Worm (Caenorhabditis elegans) whole organism, L4 larva: ENCODE data around the gene K07E3.2.

ENCODE experiments used
- D1046.2 ChIP-seq: fragments of 200-800 bp; sonication (Bioruptor generic); IDR thresholded peaks from 2 replicates; pipeline ENCODE4 v1.3.6; 2022; ENCODE audit warnings: missing genetic modification characterization, missing compliant biosample characterization
- F10B5.3 ChIP-seq: sonication (generic microtip); optimal IDR thresholded peaks from 2 replicates; lab custom pipeline; 2016; ENCODE audit warnings: mild to moderate bottlenecking, missing genetic modification characterization, missing compliant biosample characterization
- F26F4.8 ChIP-seq: fragments of 200-800 bp; sonication (Bioruptor generic); conservative IDR thresholded peaks from 2 replicates; pipeline ENCODE4 v1.3.6; 2022; ENCODE audit warnings: missing genetic modification characterization, missing compliant biosample characterization
- F49E8.2 ChIP-seq: sonication (generic microtip); optimal IDR thresholded peaks from 2 replicates; lab custom pipeline; 2016; ENCODE audit warnings: missing compliant biosample characterization, mild to moderate bottlenecking, missing genetic modification characterization, borderline replicate concordance
- T26A8.4 ChIP-seq: fragments of 200-800 bp; sonication (Bioruptor generic); IDR thresholded peaks from 2 replicates; pipeline ENCODE4 v1.3.6; 2022; ENCODE audit warnings: missing genetic modification characterization, missing compliant biosample characterization
- Y48G9A.11 ChIP-seq: fragments of 200-800 bp; sonication (Bioruptor generic); IDR thresholded peaks from 2 replicates; pipeline ENCODE4 v1.3.6; 2022; ENCODE audit warnings: missing genetic modification reagents, missing genetic modification characterization, missing compliant biosample characterization
- Y75B8A.6 ChIP-seq: fragments of 200-800 bp; sonication (Bioruptor generic); IDR thresholded peaks from 2 replicates; pipeline ENCODE4 v1.3.6; 2022; ENCODE audit warnings: missing genetic modification reagents, missing genetic modification characterization, missing compliant biosample characterization
- ZK337.2 ChIP-seq: fragments of 200-800 bp; sonication (Bioruptor generic); IDR thresholded peaks from 2 replicates; pipeline ENCODE4 v1.3.6; 2022; ENCODE audit warnings: missing genetic modification reagents, missing genetic modification characterization, missing compliant biosample characterization
- ceh-28 ChIP-seq: fragments of 150-350 bp; optimal IDR thresholded peaks from 2 replicates; lab custom pipeline; 2014; ENCODE audit warnings: missing biosample characterization, missing genetic modification reagents, missing genetic modification characterization
- ceh-44 ChIP-seq: fragments of 200-800 bp; sonication (Bioruptor generic); IDR thresholded peaks from 2 replicates; pipeline ENCODE4 v1.3.6; 2022; ENCODE audit warnings: missing genetic modification reagents, missing genetic modification characterization, missing compliant biosample characterization
- ceh-62 ChIP-seq: sonication (generic microtip); optimal IDR thresholded peaks from 2 replicates; lab custom pipeline; 2017; ENCODE audit warnings: missing biosample characterization, missing genetic modification characterization
- ces-1 ChIP-seq: fragments of 150-350 bp; sonication (generic microtip); optimal IDR thresholded peaks from 4 replicates; lab custom pipeline; 2014; ENCODE audit warnings: missing biosample characterization, missing genetic modification reagents, missing genetic modification characterization
- daf-12 ChIP-seq: fragments of 150-350 bp; optimal IDR thresholded peaks from 2 replicates; lab custom pipeline; 2014; ENCODE audit warnings: missing biosample characterization, missing genetic modification reagents, missing genetic modification characterization
- dmd-8 ChIP-seq: fragments of 200-800 bp; sonication (Bioruptor generic); IDR thresholded peaks from 2 replicates; pipeline ENCODE4 v1.3.6; 2022; ENCODE audit warnings: missing genetic modification characterization, missing compliant biosample characterization
- duxl-1 ChIP-seq: sonication (generic microtip); optimal IDR thresholded peaks from 2 replicates; lab custom pipeline; 2016; ENCODE audit warnings: mild to moderate bottlenecking, missing genetic modification characterization, moderate library complexity, missing compliant biosample characterization; ENCODE audit not compliant: poor library complexity
- dve-1 ChIP-seq: sonication (generic microtip); optimal IDR thresholded peaks from 2 replicates; lab custom pipeline; 2017; ENCODE audit warnings: antibody characterized with exemption, mild to moderate bottlenecking, missing genetic modification characterization, missing compliant biosample characterization; ENCODE audit not compliant: insufficient read depth
- egl-27 ChIP-seq: sonication (generic microtip); optimal IDR thresholded peaks from 3 replicates; lab custom pipeline; 2017; ENCODE audit warnings: missing biosample characterization, missing genetic modification reagents, missing genetic modification characterization
- egl-43 ChIP-seq: fragments of 200-800 bp; sonication (Bioruptor generic); IDR thresholded peaks from 2 replicates; pipeline ENCODE4 v1.3.6; 2022; ENCODE audit warnings: missing genetic modification reagents, missing genetic modification characterization, missing compliant biosample characterization
- fkh-10 ChIP-seq: fragments of 150-350 bp; optimal IDR thresholded peaks from 2 replicates; lab custom pipeline; 2014; ENCODE audit warnings: missing biosample characterization, missing genetic modification reagents, missing genetic modification characterization
- hif-1 ChIP-seq, 2 experiments: sonication (generic microtip); optimal IDR thresholded peaks; 2 replicates each; lab custom pipeline; 2016 to 2017; ENCODE audit warnings: missing compliant biosample characterization in 2 of 2, missing genetic modification characterization in 2 of 2, missing genetic modification reagents in 2 of 2, missing genotype in 2 of 2, mild to moderate bottlenecking in 1 of 2
- hlh-11 ChIP-seq: fragments of 200-800 bp; sonication (Bioruptor generic); optimal IDR thresholded peaks from 2 replicates; lab custom pipeline; 2018; ENCODE audit warnings: mild to moderate bottlenecking, missing genetic modification characterization, missing compliant biosample characterization
- lin-13 ChIP-seq: fragments of 150-350 bp; optimal IDR thresholded peaks from 2 replicates; lab custom pipeline; 2014; ENCODE audit warnings: missing biosample characterization, missing genetic modification reagents, missing genetic modification characterization
- lin-38 ChIP-seq: fragments of 200-800 bp; sonication (Bioruptor generic); IDR thresholded peaks from 2 replicates; pipeline ENCODE4 v1.3.6; 2022; ENCODE audit warnings: missing genetic modification reagents, missing genetic modification characterization, missing compliant biosample characterization
- lin-39 ChIP-seq: fragments of 150-350 bp; optimal IDR thresholded peaks from 2 replicates; lab custom pipeline; 2014; ENCODE audit warnings: missing biosample characterization, missing genetic modification reagents, missing genetic modification characterization
- lir-3 ChIP-seq: sonication (generic microtip); optimal IDR thresholded peaks from 2 replicates; lab custom pipeline; 2016; ENCODE audit warnings: mild to moderate bottlenecking, missing genetic modification characterization, missing compliant biosample characterization
- madf-5 ChIP-seq, 2 experiments: fragments of 200-800 bp; sonication (Bioruptor generic); IDR thresholded peaks; 2 replicates each; pipeline ENCODE4 v1.3.6; 2022; ENCODE audit warnings: missing compliant biosample characterization in 2 of 2, missing genetic modification characterization in 2 of 2
- madf-9 ChIP-seq: fragments of 200-800 bp; sonication (Bioruptor generic); conservative IDR thresholded peaks from 2 replicates; pipeline ENCODE4 v1.3.6; 2022; ENCODE audit warnings: missing genetic modification reagents, missing genetic modification characterization, missing compliant biosample characterization
- mdl-1 ChIP-seq, 2 experiments: fragments of 150-350 bp in 1 of 2; sonication (generic microtip) in 1 of 2; optimal IDR thresholded peaks; 2 replicates each; lab custom pipeline; 2014 to 2017; ENCODE audit warnings: missing biosample characterization in 2 of 2, missing genetic modification characterization in 2 of 2
- mdt-29 ChIP-seq: fragments of 200-800 bp; sonication (Bioruptor generic); IDR thresholded peaks from 2 replicates; pipeline ENCODE4 v1.3.6; 2022; ENCODE audit warnings: missing genetic modification reagents, missing genetic modification characterization, missing compliant biosample characterization
- mep-1 ChIP-seq: fragments of 150-350 bp; sonication (generic microtip); optimal IDR thresholded peaks from 3 replicates; lab custom pipeline; 2014; ENCODE audit warnings: missing biosample characterization, missing genetic modification characterization
- mes-2 ChIP-seq: sonication (generic microtip); optimal IDR thresholded peaks from 2 replicates; lab custom pipeline; 2016; ENCODE audit warnings: missing genotype, mild to moderate bottlenecking, missing genetic modification characterization, missing compliant biosample characterization; ENCODE audit not compliant: poor library complexity, severe bottlenecking
- mxl-2 ChIP-seq: fragments of 200-800 bp; sonication (Bioruptor generic); conservative IDR thresholded peaks from 2 replicates; pipeline ENCODE4 v1.3.6; 2022; ENCODE audit warnings: missing genetic modification reagents, missing genetic modification characterization, missing compliant biosample characterization
- nhr-102 ChIP-seq: sonication (generic microtip); optimal IDR thresholded peaks from 2 replicates; lab custom pipeline; 2016; ENCODE audit warnings: mild to moderate bottlenecking, missing genetic modification characterization, moderate library complexity, missing compliant biosample characterization
- nhr-111 ChIP-seq: fragments of 200-800 bp; sonication (Bioruptor generic); optimal IDR thresholded peaks from 2 replicates; lab custom pipeline; 2018; ENCODE audit warnings: mild to moderate bottlenecking, missing genetic modification characterization, missing compliant biosample characterization
- nhr-237 ChIP-seq: sonication (generic microtip); optimal IDR thresholded peaks from 2 replicates; lab custom pipeline; 2017; ENCODE audit warnings: missing biosample characterization, missing genetic modification characterization
- nhr-25 ChIP-seq: sonication (generic microtip); optimal IDR thresholded peaks from 2 replicates; lab custom pipeline; 2017; ENCODE audit warnings: missing genetic modification characterization, mild to moderate bottlenecking, missing compliant biosample characterization, antibody characterized with exemption, moderate library complexity, borderline replicate concordance; ENCODE audit not compliant: insufficient read depth
- nhr-42 ChIP-seq: fragments of 200-800 bp; sonication (Bioruptor generic); IDR thresholded peaks from 2 replicates; pipeline ENCODE4 v1.3.6; 2022; ENCODE audit warnings: missing genetic modification characterization, missing compliant biosample characterization
- nhr-76 ChIP-seq: fragments of 150-350 bp; optimal IDR thresholded peaks from 2 replicates; lab custom pipeline; 2014; ENCODE audit warnings: missing biosample characterization, missing genetic modification characterization
- pha-4 ChIP-seq, 2 experiments: fragments of 150-350 bp in 1 of 2; fragments of 200-800 bp in 1 of 2; sonication (Bioruptor generic) in 1 of 2; IDR thresholded peaks in 1 of 2; optimal IDR thresholded peaks in 1 of 2; 2 replicates each; pipeline versions ENCODE4 v1.3.6 to Lab custom; 2014 to 2022; ENCODE audit warnings: missing genetic modification characterization in 2 of 2, missing genetic modification reagents in 2 of 2, missing biosample characterization in 1 of 2, missing compliant biosample characterization in 1 of 2
- pqm-1 ChIP-seq: sonication (generic microtip); optimal IDR thresholded peaks from 2 replicates; lab custom pipeline; 2017; ENCODE audit warnings: missing biosample characterization, missing genetic modification characterization
- rbr-2 ChIP-seq: sonication (generic microtip); optimal IDR thresholded peaks from 2 replicates; lab custom pipeline; 2016; ENCODE audit warnings: missing genotype, missing genetic modification characterization, missing compliant biosample characterization
- skn-1 ChIP-seq: fragments of 150-350 bp; optimal IDR thresholded peaks from 2 replicates; lab custom pipeline; 2014; ENCODE audit warnings: missing biosample characterization, missing genetic modification characterization
- snpc-1.2 ChIP-seq: fragments of 200-800 bp; sonication (Bioruptor generic); IDR thresholded peaks from 2 replicates; pipeline ENCODE4 v1.3.6; 2022; ENCODE audit warnings: missing genetic modification reagents, missing genetic modification characterization, missing compliant biosample characterization
- tra-1 ChIP-seq: fragments of 200-800 bp; sonication (Bioruptor generic); IDR thresholded peaks from 2 replicates; pipeline ENCODE4 v1.3.6; 2022; ENCODE audit warnings: missing genetic modification reagents, missing genetic modification characterization, missing compliant biosample characterization
- vab-7 ChIP-seq: fragments of 200-800 bp; sonication (Bioruptor generic); IDR thresholded peaks from 2 replicates; pipeline ENCODE4 v1.3.6; 2022; ENCODE audit warnings: missing genetic modification reagents, missing genetic modification characterization, missing compliant biosample characterization
- zfp-3 ChIP-seq: fragments of 200-800 bp; sonication (Bioruptor generic); conservative IDR thresholded peaks from 2 replicates; pipeline ENCODE4 v1.3.6; 2022; ENCODE audit warnings: missing genetic modification reagents, missing genetic modification characterization, missing compliant biosample characterization
- zip-2 ChIP-seq: fragments of 150-350 bp; optimal IDR thresholded peaks from 2 replicates; lab custom pipeline; 2014; ENCODE audit warnings: missing biosample characterization, missing genetic modification characterization
- ztf-11 ChIP-seq: fragments of 150-350 bp; optimal IDR thresholded peaks from 2 replicates; lab custom pipeline; 2014; ENCODE audit warnings: missing biosample characterization, missing genetic modification characterization

Gene K07E3.2

DNA sequence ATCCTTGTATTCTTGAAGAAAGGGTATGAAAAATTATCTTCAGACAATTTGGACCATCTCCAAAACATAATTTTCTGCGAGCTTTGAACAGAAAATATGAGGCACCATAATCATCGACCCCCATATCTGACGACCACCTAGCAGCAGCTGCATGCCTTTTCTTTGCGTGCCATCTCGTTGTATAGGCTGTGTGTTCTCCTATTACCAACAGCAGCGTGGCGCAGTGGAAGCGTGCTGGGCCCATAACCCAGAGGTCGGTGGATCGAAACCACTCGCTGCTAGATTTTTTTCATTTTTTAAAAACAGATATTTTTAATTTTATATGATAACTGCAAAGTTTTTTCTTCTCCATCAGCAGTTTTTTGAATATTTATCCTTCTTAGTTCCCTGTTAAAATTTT lies 51.9 kb downstream of the K07E3.2 start (continued):
- TF ChIP-seq Y48G9A.11 (GFP tag; lab: Robert Waterston, UW) (peak; percentile 26), ceh-44 (GFP tag; lab: Robert Waterston, UW) (no peak), madf-5 (GFP tag; IDR thresholded peaks at IDR 0.05; lab: Robert Waterston, UW) (peak in 1 of 2 experiments; percentile 78; a peak in 3 of 4 replicates), lir-3 (tag; lab: Kevin White, UChicago) (no peak), mep-1 (tag; lab: Kevin White, UChicago) (no peak), dve-1 (tag; lab: Kevin White, UChicago) (no peak), skn-1 (no peak), mdl-1 (tag; optimal IDR thresholded peaks at IDR 0.05; lab: Kevin White, UChicago) (no peak), nhr-237 (no peak), snpc-1.2 (GFP tag; lab: Robert Waterston, UW) (0 out of 2 replicates have a peak, but pooled peaks have one; percentile 9), lin-13 (GFP tag; lab: Kevin White, UChicago) (no peak), egl-43 (GFP tag; lab: Robert Waterston, UW) (peak; percentile 88), zip-2 (no peak), pha-4 (GFP tag; IDR thresholded peaks at IDR 0.05; lab: Robert Waterston, UW) (peak; percentile 73), pha-4 (tag; optimal IDR thresholded peaks at IDR 0.05; lab: Kevin White, UChicago) (no peak), daf-12 (tag; lab: Kevin White, UChicago) (no peak), lin-39 (tag; lab: Kevin White, UChicago) (no peak), lin-38 (GFP tag; lab: Robert Waterston, UW) (peak; percentile 52), nhr-111 (GFP tag; lab: Kevin White, UChicago) (no peak), nhr-76 (tag; lab: Kevin White, UChicago) (no peak), D1046.2 (no peak), egl-27 (tag; lab: Kevin White, UChicago) (no peak), pqm-1 (no peak), hif-1 (tag; optimal IDR thresholded peaks at IDR 0.05; lab: Kevin White, UChicago) (no peak), F10B5.3 (tag; lab: Kevin White, UChicago) (no peak), nhr-102 (tag; lab: Kevin White, UChicago) (no peak), tra-1 (peak; percentile 50; the same call in 1 of the 2 replicates), vab-7 (GFP tag; lab: Robert Waterston, UW) (peak; percentile 68), F49E8.2 (tag; lab: Kevin White, UChicago) (no peak), ces-1 (GFP tag; lab: Kevin White, UChicago) (no peak), mes-2 (tag; lab: Kevin White, UChicago) (peak; percentile 76), mxl-2 (GFP tag; lab: Robert Waterston, UW) (no peak), T26A8.4 (GFP tag; lab: Robert Waterston, UW) (no peak; the same call in 1 of the 2 replicates), Y75B8A.6 (GFP tag; lab: Robert Waterston, UW) (0 out of 2 replicates have a peak, but pooled peaks have one; percentile 61), nhr-25 (tag; lab: Kevin White, UChicago) (no peak), ztf-11 (tag; lab: Kevin White, UChicago) (no peak), ceh-28 (no peak), fkh-10 (GFP tag; lab: Kevin White, UChicago) (no peak), rbr-2 (no peak), mdt-29 (GFP tag; lab: Robert Waterston, UW) (no peak)

ce11 chrX:8156502-8156901 lies 52.4 kb downstream of the K07E3.2 start:
- TF ChIP-seq lin-38 (GFP tag; lab: Robert Waterston, UW) (peak; percentile 50), hlh-11 (tag; lab: Kevin White, UChicago) (peak; percentile 32), ZK337.2 (GFP tag; lab: Robert Waterston, UW) (peak; percentile 68; the same call in 1 of the 2 replicates), vab-7 (GFP tag; lab: Robert Waterston, UW) (peak; percentile 72), zfp-3 (GFP tag; lab: Robert Waterston, UW) (0 out of 2 replicates have a peak, but pooled peaks have one; percentile 41), dmd-8 (GFP tag; lab: Robert Waterston, UW) (0 out of 2 replicates have a peak, but pooled peaks have one; percentile 60), nhr-42 (GFP tag; lab: Robert Waterston, UW) (0 out of 2 replicates have a peak, but pooled peaks have one; percentile 8), rbr-2 (no peak), madf-9 (peak; percentile 35; the same call in 1 of the 2 replicates), F26F4.8 (GFP tag; lab: Robert Waterston, UW) (0 out of 2 replicates have a peak, but pooled peaks have one; percentile 61), dve-1 (tag; lab: Kevin White, UChicago) (peak; percentile 65), duxl-1 (tag; lab: Kevin White, UChicago) (no peak), pha-4 (GFP tag; IDR thresholded peaks at IDR 0.05; lab: Robert Waterston, UW) (peak; percentile 71; the same call in 1 of the 2 replicates), pha-4 (tag; optimal IDR thresholded peaks at IDR 0.05; lab: Kevin White, UChicago) (no peak), hif-1 (tag; optimal IDR thresholded peaks at IDR 0.05; lab: Kevin White, UChicago) (no peak), ceh-62 (tag; lab: Kevin White, UChicago) (no peak), egl-43 (GFP tag; lab: Robert Waterston, UW) (peak; percentile 78)
